Fruit fly (Drosophila melanogaster): ENCODE measurements around the gene CG1113.

dm6 chr3R:5209481-5209880 lies 43.5 kb upstream of the CG1113 start:
- TF ChIP-seq psq (optimal IDR thresholded peaks at IDR 0.05) (no peak), EcR (GFP tag; optimal IDR thresholded peaks at IDR 0.05) (no peak), usp (GFP tag; optimal IDR thresholded peaks at IDR 0.05) (no peak), CG8478 (optimal IDR thresholded peaks at IDR 0.05) (no peak)

Data from whole organism.